Fruit fly (Drosophila melanogaster) whole organism, embryonic: Measurements from ENCODE around the gene CG8300.
A peak's percentile ranks its signal among the peaks of the same experiment; 100 is the strongest.

ENCODE experiments used
- ATbp ChIP-seq: fragments of 200-800 bp; sonication (Bioruptor generic); optimal IDR thresholded peaks from 2 replicates; lab custom pipeline; 2017; ENCODE audit warnings: missing biosample characterization, mild to moderate bottlenecking, missing genetic modification characterization, missing genetic modification reagents
- Abd-B ChIP-seq: fragments of 200-800 bp; sonication (Bioruptor generic); optimal IDR thresholded peaks from 2 replicates; lab custom pipeline; 2018; ENCODE audit warnings: missing biosample characterization, mild to moderate bottlenecking, missing genetic modification characterization, moderate library complexity
- CG14667 ChIP-seq: fragments of 200-800 bp; sonication (Bioruptor generic); IDR thresholded peaks from 2 replicates; pipeline ENCODE4 v1.3.6; 2022; ENCODE audit warnings: missing biosample characterization, missing genetic modification characterization
- CG15011 ChIP-seq: fragments of 200-800 bp; sonication (Bioruptor generic); optimal IDR thresholded peaks from 3 replicates; lab custom pipeline; 2018; ENCODE audit warnings: missing biosample characterization, mild to moderate bottlenecking, missing genetic modification characterization
- CG15479 ChIP-seq: fragments of 200-800 bp; sonication (Bioruptor generic); optimal IDR thresholded peaks from 3 replicates; lab custom pipeline; 2019; ENCODE audit warnings: missing biosample characterization, mild to moderate bottlenecking, missing genetic modification characterization, moderate library complexity
- CG17328 ChIP-seq: fragments of 200-800 bp; sonication (Bioruptor generic); IDR thresholded peaks from 2 replicates; pipeline ENCODE4 v1.3.6; 2022; ENCODE audit warnings: missing biosample characterization, missing genetic modification characterization
- CG17612 ChIP-seq: fragments of 200-800 bp; sonication (Bioruptor generic); IDR thresholded peaks from 2 replicates; pipeline ENCODE4 v1.3.6; 2022; ENCODE audit warnings: missing biosample characterization, missing genetic modification characterization
- CG1832 ChIP-seq: fragments of 200-800 bp; sonication (Bioruptor generic); optimal IDR thresholded peaks from 2 replicates; lab custom pipeline; 2017; ENCODE audit warnings: missing biosample characterization, mild to moderate bottlenecking, missing genetic modification characterization, inconsistent platforms
- CG18599 ChIP-seq: fragments of 200-800 bp; sonication (Bioruptor generic); optimal IDR thresholded peaks from 3 replicates; lab custom pipeline; 2017; ENCODE audit warnings: missing biosample characterization, missing genetic modification characterization, mild to moderate bottlenecking, moderate library complexity, missing genetic modification reagents
- CG2678 ChIP-seq: fragments of 200-800 bp; sonication (Bioruptor generic); optimal IDR thresholded peaks from 3 replicates; lab custom pipeline; 2019; ENCODE audit warnings: missing biosample characterization, mild to moderate bottlenecking, missing genetic modification characterization, moderate library complexity
- CG2712 ChIP-seq: fragments of 200-800 bp; optimal IDR thresholded peaks from 3 replicates; lab custom pipeline; 2019; ENCODE audit warnings: missing biosample characterization, mild to moderate bottlenecking, missing genetic modification characterization, moderate library complexity
- CG30020 ChIP-seq: fragments of 200-800 bp; optimal IDR thresholded peaks from 2 replicates; lab custom pipeline; 2019; ENCODE audit warnings: missing biosample characterization, mild to moderate bottlenecking, missing genetic modification characterization, moderate library complexity
- CG30431 ChIP-seq: fragments of 200-800 bp; sonication (Bioruptor generic); optimal IDR thresholded peaks from 2 replicates; lab custom pipeline; 2017; ENCODE audit warnings: missing biosample characterization, missing genetic modification characterization
- CG31224 ChIP-seq: fragments of 200-800 bp; sonication (Bioruptor generic); IDR thresholded peaks from 2 replicates; pipeline ENCODE4 v1.3.6; 2022; ENCODE audit warnings: missing biosample characterization, missing genetic modification characterization
- CG31365 ChIP-seq: fragments of 200-800 bp; sonication (Bioruptor generic); optimal IDR thresholded peaks from 2 replicates; lab custom pipeline; 2018; ENCODE audit warnings: missing biosample characterization, mild to moderate bottlenecking, missing genetic modification characterization
- CG4617 ChIP-seq: fragments of 200-800 bp; sonication (Bioruptor generic); optimal IDR thresholded peaks from 3 replicates; lab custom pipeline; 2016; ENCODE audit warnings: missing biosample characterization, missing genetic modification characterization, borderline replicate concordance
- CG4854 ChIP-seq: fragments of 200-800 bp; sonication (Bioruptor generic); optimal IDR thresholded peaks from 2 replicates; lab custom pipeline; 2016; ENCODE audit warnings: missing biosample characterization, missing genetic modification characterization, inconsistent platforms
- D19A ChIP-seq: fragments of 200-800 bp; optimal IDR thresholded peaks from 3 replicates; lab custom pipeline; 2019; ENCODE audit warnings: missing biosample characterization, mild to moderate bottlenecking, missing genetic modification characterization, moderate library complexity
- Dip2 ChIP-seq: fragments of 200-800 bp; sonication (Bioruptor generic); IDR thresholded peaks from 2 replicates; pipeline ENCODE4 v1.3.6; 2022; ENCODE audit warnings: missing biosample characterization, missing genetic modification characterization
- Drgx ChIP-seq: fragments of 200-800 bp; sonication (Bioruptor generic); IDR thresholded peaks from 2 replicates; pipeline ENCODE4 v1.3.6; 2022; ENCODE audit warnings: missing biosample characterization, missing genetic modification characterization
- Ets65A ChIP-seq: fragments of 200-800 bp; sonication (Bioruptor generic); peaks from one replicate; lab custom pipeline; 2016; ENCODE audit warnings: missing biosample characterization, missing genetic modification characterization
- Fer2 ChIP-seq: fragments of 200-800 bp; sonication (Bioruptor generic); optimal IDR thresholded peaks from 2 replicates; lab custom pipeline; 2018; ENCODE audit warnings: missing biosample characterization, mild to moderate bottlenecking, missing genetic modification characterization, moderate library complexity
- HHEX ChIP-seq: fragments of 200-800 bp; sonication (Bioruptor generic); optimal IDR thresholded peaks from 3 replicates; lab custom pipeline; 2017; ENCODE audit warnings: missing biosample characterization, mild to moderate bottlenecking, missing genetic modification characterization, missing genetic modification reagents
- Jarid2 ChIP-seq: fragments of 200-800 bp; sonication (Bioruptor generic); optimal IDR thresholded peaks from 3 replicates; lab custom pipeline; 2017; ENCODE audit warnings: mild to moderate bottlenecking, missing biosample characterization, missing genetic modification reagents, missing genetic modification characterization
- NfI ChIP-seq: fragments of 200-800 bp; sonication (Bioruptor generic); optimal IDR thresholded peaks from 3 replicates; lab custom pipeline; 2018; ENCODE audit warnings: missing biosample characterization, mild to moderate bottlenecking, missing genetic modification characterization, moderate library complexity
- Oli ChIP-seq: fragments of 200-800 bp; sonication (Bioruptor generic); optimal IDR thresholded peaks from 2 replicates; lab custom pipeline; 2018; ENCODE audit warnings: missing biosample characterization, mild to moderate bottlenecking, missing genetic modification characterization, moderate library complexity
- Spps ChIP-seq: fragments of 200-800 bp; sonication (Bioruptor generic); optimal IDR thresholded peaks from 2 replicates; lab custom pipeline; 2018; ENCODE audit warnings: missing biosample characterization, mild to moderate bottlenecking, missing genetic modification characterization
- Sry-β ChIP-seq: fragments of 200-800 bp; sonication (Bioruptor generic); optimal IDR thresholded peaks from 2 replicates; lab custom pipeline; 2018; ENCODE audit warnings: missing biosample characterization, mild to moderate bottlenecking, missing genetic modification characterization, moderate library complexity
- YL-1 ChIP-seq: fragments of 200-800 bp; sonication (Bioruptor generic); optimal IDR thresholded peaks from 3 replicates; lab custom pipeline; 2017; ENCODE audit warnings: missing biosample characterization, mild to moderate bottlenecking, missing genetic modification characterization
- al ChIP-seq: fragments of 200-800 bp; sonication (Bioruptor generic); IDR thresholded peaks from 2 replicates; pipeline ENCODE4 v1.3.6; 2022; ENCODE audit warnings: missing biosample characterization, missing genetic modification characterization
- ap ChIP-seq: fragments of 200-800 bp; sonication (Bioruptor generic); IDR thresholded peaks from 2 replicates; pipeline ENCODE4 v1.3.6; 2022; ENCODE audit warnings: missing biosample characterization, missing genetic modification characterization
- ara ChIP-seq: fragments of 200-800 bp; sonication (Bioruptor generic); IDR thresholded peaks from 2 replicates; pipeline ENCODE4 v1.3.6; 2022; ENCODE audit warnings: missing biosample characterization, missing genetic modification characterization
- chif ChIP-seq, 2 experiments: fragments of 200-800 bp; sonication (Bioruptor generic); optimal IDR thresholded peaks; 3 replicates each; lab custom pipeline; 2016; ENCODE audit warnings: missing biosample characterization in 2 of 2, missing genetic modification characterization in 2 of 2
- cwo ChIP-seq: fragments of 200-800 bp; sonication (Bioruptor generic); optimal IDR thresholded peaks from 3 replicates; lab custom pipeline; 2017; ENCODE audit warnings: missing biosample characterization, missing genetic modification characterization, mild to moderate bottlenecking, moderate library complexity, missing genetic modification reagents
- dmrt99B ChIP-seq: fragments of 200-800 bp; sonication (Bioruptor generic); optimal IDR thresholded peaks from 2 replicates; lab custom pipeline; 2018; ENCODE audit warnings: missing biosample characterization, mild to moderate bottlenecking, missing genetic modification characterization, moderate library complexity
- dpn ChIP-seq, 2 experiments: fragments of 200-800 bp; sonication (Bioruptor generic); optimal IDR thresholded peaks; 3 replicates each; lab custom pipeline; 2016; ENCODE audit warnings: missing biosample characterization in 2 of 2, missing genetic modification characterization in 2 of 2
- grau ChIP-seq: fragments of 200-800 bp; optimal IDR thresholded peaks from 3 replicates; lab custom pipeline; 2019; ENCODE audit warnings: missing biosample characterization, mild to moderate bottlenecking, missing genetic modification characterization, moderate library complexity
- h ChIP-seq: fragments of >200 bp; optimal IDR thresholded peaks from 2 replicates; lab custom pipeline; 2017
- lbe ChIP-seq: fragments of 200-800 bp; sonication (Bioruptor generic); optimal IDR thresholded peaks from 2 replicates; lab custom pipeline; 2016; ENCODE audit warnings: missing biosample characterization, mild to moderate bottlenecking, missing genetic modification characterization
- maf-S ChIP-seq: fragments of 200-800 bp; sonication (Bioruptor generic); optimal IDR thresholded peaks from 2 replicates; lab custom pipeline; 2016; ENCODE audit warnings: missing biosample characterization, missing genetic modification characterization
- mld ChIP-seq: fragments of 200-800 bp; sonication (Bioruptor generic); IDR thresholded peaks from 3 replicates; pipeline ENCODE4 v1.3.6; 2022; ENCODE audit warnings: missing biosample characterization, missing genetic modification characterization; ENCODE audit not compliant: partially characterized antibody
- org-1 ChIP-seq: fragments of 200-800 bp; sonication (Bioruptor generic); optimal IDR thresholded peaks from 2 replicates; lab custom pipeline; 2017; ENCODE audit warnings: missing biosample characterization, missing genetic modification characterization
- otp ChIP-seq: fragments of 200-800 bp; sonication (Bioruptor generic); IDR thresholded peaks from 3 replicates; pipeline ENCODE4, ENCODE4 v1.3.6; 2022; ENCODE audit warnings: missing biosample characterization, missing genetic modification characterization
- pan ChIP-seq, 4 experiments: fragments of >200 bp in 3 of 4; fragments of 200-800 bp in 1 of 4; sonication (Bioruptor generic) in 1 of 4; optimal IDR thresholded peaks in 3 of 4; IDR thresholded peaks in 1 of 4; 2 replicates each; pipeline versions ENCODE4 v1.3.6 to Lab custom; 2017 to 2022; ENCODE audit warnings: missing biosample characterization in 2 of 4, missing genetic modification characterization in 2 of 4, mixed read lengths in 1 of 4
- ro ChIP-seq: fragments of 200-800 bp; sonication (Bioruptor generic); IDR thresholded peaks from 2 replicates; pipeline ENCODE4 v1.3.6; 2022; ENCODE audit warnings: missing biosample characterization, missing genetic modification characterization
- slou ChIP-seq: fragments of 200-800 bp; sonication (Bioruptor generic); optimal IDR thresholded peaks from 3 replicates; lab custom pipeline; 2016; ENCODE audit warnings: missing biosample characterization, missing genetic modification characterization
- sob ChIP-seq: fragments of 200-800 bp; sonication (Bioruptor generic); IDR thresholded peaks from 2 replicates; pipeline ENCODE4 v1.3.6; 2022; ENCODE audit warnings: missing biosample characterization, missing genetic modification characterization
- trem ChIP-seq: fragments of 200-800 bp; optimal IDR thresholded peaks from 3 replicates; lab custom pipeline; 2019; ENCODE audit warnings: missing biosample characterization, mild to moderate bottlenecking, missing genetic modification characterization, moderate library complexity
- vnd ChIP-seq: fragments of 200-800 bp; sonication (Bioruptor generic); IDR thresholded peaks from 3 replicates; pipeline ENCODE4 v1.3.6; 2022; ENCODE audit warnings: missing biosample characterization, missing genetic modification characterization; ENCODE audit not compliant: partially characterized antibody
- wek ChIP-seq: fragments of 200-800 bp; sonication (Bioruptor generic); optimal IDR thresholded peaks from 3 replicates; lab custom pipeline; 2018; ENCODE audit warnings: missing biosample characterization, mild to moderate bottlenecking, missing genetic modification characterization, moderate library complexity

The CG8300 gene

DNA sequence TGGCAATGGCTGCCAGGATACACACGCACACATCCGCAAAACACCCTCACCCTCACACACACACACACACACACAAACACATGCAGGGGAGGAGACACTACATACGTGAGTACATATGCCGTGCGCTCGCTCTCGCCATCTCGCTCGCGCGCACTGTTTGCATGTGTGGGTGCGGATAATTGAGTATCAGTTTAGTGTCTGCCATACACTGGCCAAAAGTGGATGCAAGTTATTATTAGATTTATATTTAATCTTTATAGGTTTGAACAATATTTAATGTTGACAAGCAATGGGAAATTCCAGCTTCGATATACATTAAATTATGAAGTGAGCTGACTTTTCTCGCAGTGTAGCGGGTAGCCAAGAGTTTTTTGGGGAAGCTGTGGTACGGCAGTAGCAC is 13.0 kb downstream of the CG8300 start (continued):
- TF ChIP-seq CG31365 (tag; lab: Kevin White, UChicago) (peak; percentile 27), cwo (GFP tag; lab: Kevin White, UChicago) (peak; percentile 50), CG18599 (GFP tag; lab: Kevin White, UChicago) (peak; percentile 84), CG14667 (GFP tag; lab: Robert Waterston, UW) (peak; percentile 36; the same call in 1 of the 2 replicates), otp (GFP tag; lab: Robert Waterston, UW) (0 out of 3 replicates have a peak, but pooled peaks have one; percentile 44), ATbp (GFP tag; lab: Kevin White, UChicago) (peak; percentile 61), al (GFP tag; lab: Robert Waterston, UW) (no peak), CG31224 (GFP tag; lab: Robert Waterston, UW) (no peak), CG15479 (GFP tag; lab: Kevin White, UChicago) (peak; percentile 18), Jarid2 (GFP tag; lab: Kevin White, UChicago) (peak; percentile 25), pan (optimal IDR thresholded peaks at IDR 0.05; lab: Kevin White, UChicago) (no peak), pan (GFP tag; optimal IDR thresholded peaks at IDR 0.05 in 1 of 2, IDR thresholded peaks at IDR 0.05 in 1 of 2) (peak in 1 of 2 experiments; percentile 39), CG4617 (GFP tag; lab: Kevin White, UChicago) (peak; percentile 5), CG17328 (peak; percentile 57), Dip2 (GFP tag; lab: Robert Waterston, UW) (no peak), lbe (GFP tag; lab: Kevin White, UChicago) (no peak), Abd-B (GFP tag; lab: Kevin White, UChicago) (peak; percentile 42), trem (peak; percentile 55), ro (GFP tag; lab: Robert Waterston, UW) (no peak), YL-1 (no peak), Sry-β (GFP tag; lab: Kevin White, UChicago) (no peak), Spps (tag; lab: Kevin White, UChicago) (peak; percentile 42), NfI (GFP tag; lab: Kevin White, UChicago) (peak; percentile 61), ara (GFP tag; lab: Robert Waterston, UW) (peak; percentile 57), Drgx (no peak), CG2678 (tag; lab: Kevin White, UChicago) (peak; percentile 77), wek (no peak), CG17612 (no peak), org-1 (GFP tag; lab: Kevin White, UChicago) (peak; percentile 33), chif (GFP tag; optimal IDR thresholded peaks at IDR 0.05; lab: Kevin White, UChicago) (peak in 1 of 2 experiments; percentile 62), CG15011 (GFP tag; lab: Kevin White, UChicago) (peak; percentile 33), dpn (GFP tag; optimal IDR thresholded peaks at IDR 0.05; lab: Kevin White, UChicago) (peak in 1 of 2 experiments; percentile 56), h (no peak), CG2712 (tag; lab: Kevin White, UChicago) (peak; percentile 81), sob (GFP tag; lab: Robert Waterston, UW) (peak; percentile 63; the same call in 1 of the 2 replicates), D19A (tag; lab: Kevin White, UChicago) (peak; percentile 64), CG4854 (GFP tag; lab: Kevin White, UChicago) (peak; percentile 9), Oli (tag; lab: Kevin White, UChicago) (peak; percentile 65), HHEX (GFP tag; lab: Kevin White, UChicago) (peak; percentile 57), ap (GFP tag; lab: Robert Waterston, UW) (0 out of 2 replicates have a peak, but pooled peaks have one; percentile 34), CG30431 (GFP tag; lab: Kevin White, UChicago) (peak; percentile 56), Fer2 (tag; lab: Kevin White, UChicago) (peak; percentile 32), vnd (GFP tag; lab: Robert Waterston, UW) (no peak), slou (GFP tag; lab: Kevin White, UChicago) (peak; percentile 51), CG30020 (tag; lab: Kevin White, UChicago) (peak; percentile 12), dmrt99B (peak; percentile 73), maf-S (no peak), CG1832 (GFP tag; lab: Kevin White, UChicago) (peak; percentile 24), grau (tag; lab: Kevin White, UChicago) (peak; percentile 70), mld (no peak), Ets65A (GFP tag; lab: Kevin White, UChicago) (peak; percentile 93)
